Fruit fly (Drosophila melanogaster): ENCODE measurements around the gene CG32457.

Gene CG32457

DNA sequence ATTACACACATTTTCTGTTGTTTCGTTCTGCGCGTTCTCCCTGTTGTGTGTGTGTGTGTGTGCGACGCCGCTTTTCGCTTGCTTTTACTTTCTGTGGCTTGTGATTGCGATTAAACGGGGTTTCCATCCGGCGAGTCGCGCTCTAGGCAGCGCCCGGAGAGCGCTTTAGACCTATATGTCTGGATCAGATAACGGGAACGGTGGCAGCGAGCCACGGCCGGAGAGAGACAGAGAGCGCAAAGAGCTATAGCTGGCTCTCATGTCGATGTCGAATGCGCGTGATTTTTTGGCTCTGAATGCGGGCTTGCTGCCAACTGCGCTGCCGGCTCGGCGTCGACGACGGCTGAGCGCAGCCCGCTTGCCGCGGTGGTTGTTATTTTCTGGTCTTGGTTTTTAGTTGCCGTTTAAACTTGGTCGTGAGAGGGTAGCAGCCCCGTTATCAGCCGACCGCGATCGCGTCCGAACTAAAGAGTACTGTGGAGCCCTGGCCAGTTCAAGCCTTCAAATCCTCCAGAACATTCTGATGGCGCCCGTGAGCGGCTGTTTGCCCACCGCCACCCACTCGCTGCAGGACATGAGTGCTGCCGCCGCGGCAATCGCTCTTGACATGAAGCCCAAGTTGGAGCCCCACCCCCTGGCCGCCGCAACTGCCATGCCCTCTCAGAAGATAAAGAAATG is 42.0 kb upstream of the CG32457 start, which contains the start of gene Mes2 (continued):
- TF ChIP-seq unc-4 (GFP tag; IDR thresholded peaks at IDR 0.05; ENCODE audit: partially characterized antibody) (no peak), CG11398 (GFP tag; optimal IDR thresholded peaks at IDR 0.05) (no peak), gsb-n (tag; optimal IDR thresholded peaks at IDR 0.05) (no peak)

DNA sequence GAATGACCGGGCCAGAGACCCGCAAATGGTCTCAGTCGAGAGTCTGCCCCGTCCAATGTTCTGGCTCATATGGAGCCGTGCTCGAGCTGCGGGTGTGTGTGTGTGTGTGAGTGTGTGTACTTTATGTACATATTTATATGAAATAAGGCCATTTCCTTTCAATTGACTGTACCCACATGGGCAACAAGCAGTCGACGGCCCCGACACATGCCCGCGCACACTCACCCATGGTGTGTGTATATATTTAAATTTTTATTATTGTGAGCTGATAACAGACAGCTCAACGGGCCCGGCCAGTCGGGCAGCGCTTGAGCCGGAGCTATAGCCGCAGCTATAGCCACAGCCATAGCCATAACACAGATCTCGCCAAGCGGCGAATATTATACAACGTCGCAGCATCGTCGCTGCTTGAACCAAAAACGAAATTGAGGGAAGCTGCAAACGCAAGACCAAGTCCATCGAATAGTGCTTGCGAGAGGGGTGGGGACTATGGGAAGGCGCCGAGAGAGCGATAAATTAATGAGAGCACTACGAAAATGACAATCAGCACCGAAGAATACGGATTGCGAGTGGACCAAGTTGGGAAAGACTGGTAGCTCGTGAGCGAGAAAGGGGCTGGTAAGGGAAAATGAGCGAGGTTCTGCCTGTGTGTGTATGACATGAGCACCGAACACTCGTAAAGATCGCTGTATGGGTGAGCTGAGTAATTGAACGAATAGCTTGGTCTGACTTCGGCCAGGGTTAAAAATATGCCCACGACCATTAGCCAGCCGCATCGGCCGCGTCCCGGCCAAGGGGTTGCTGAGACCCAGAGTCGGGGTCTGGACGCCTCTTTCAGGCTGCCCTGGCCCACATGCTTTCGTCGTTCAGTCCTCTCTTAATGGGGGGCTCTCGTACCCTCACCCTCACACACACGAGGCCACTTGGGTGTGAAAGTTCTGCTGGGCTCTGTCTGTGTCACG is 39.2 kb upstream of the CG32457 start:
- TF ChIP-seq Med (GFP tag) = peak; percentile 65
- TF ChIP-seq CG10321 (GFP tag; IDR thresholded peaks at IDR 0.05) = no peak
- TF ChIP-seq Doc3 (GFP tag; IDR thresholded peaks at IDR 0.05; ENCODE audit: partially characterized antibody) = no peak
- TF ChIP-seq sna (GFP tag; IDR thresholded peaks at IDR 0.05; ENCODE audit: partially characterized antibody) = peak; percentile 64
- peak; percentile 21 for TF ChIP-seq CG13894 (tag; optimal IDR thresholded peaks at IDR 0.05)
- TF ChIP-seq sens (GFP tag) = peak; percentile 72
- TF ChIP-seq twi (tag; optimal IDR thresholded peaks at IDR 0.05) = peak; percentile 95
- TF ChIP-seq Pdp1 (GFP tag; optimal IDR thresholded peaks at IDR 0.05) = peak in 1 of 2 experiments; percentile 98
- TF ChIP-seq cas (GFP tag; IDR thresholded peaks at IDR 0.05) = no peak
- no peak for TF ChIP-seq BtbVII (GFP tag; optimal IDR thresholded peaks at IDR 0.05)
- 0 out of 2 replicates have a peak, but pooled peaks have one; percentile 15 for TF ChIP-seq hbn (GFP tag; IDR thresholded peaks at IDR 0.05; ENCODE audit: partially characterized antibody)
- TF ChIP-seq CG4820 (GFP tag; optimal IDR thresholded peaks at IDR 0.05) = no peak
- peak; percentile 41 for TF ChIP-seq gcm (GFP tag; optimal IDR thresholded peaks at IDR 0.05)
- TF ChIP-seq CG8089 (GFP tag; optimal IDR thresholded peaks at IDR 0.05) = no peak
- no peak for TF ChIP-seq CG9876 (GFP tag; optimal IDR thresholded peaks at IDR 0.05)
- 0 out of 3 replicates have a peak, but pooled peaks have one; percentile 19 for TF ChIP-seq CG6791 (GFP tag; IDR thresholded peaks at IDR 0.05; ENCODE audit: partially characterized antibody)
- peak in 1 of 2 experiments; percentile 21 for TF ChIP-seq Eip74EF (GFP tag; optimal IDR thresholded peaks at IDR 0.05)
- TF ChIP-seq CG4360 (GFP tag; IDR thresholded peaks at IDR 0.05) = 0 out of 2 replicates have a peak, but pooled peaks have one; percentile 18
- TF ChIP-seq CG1024 (GFP tag; IDR thresholded peaks at IDR 0.05) = no peak
- TF ChIP-seq zen (tag; optimal IDR thresholded peaks at IDR 0.05) = no peak
- TF ChIP-seq Trl (optimal IDR thresholded peaks at IDR 0.05) = peak; percentile 70 to 75
- TF ChIP-seq Trl (GFP tag; optimal IDR thresholded peaks at IDR 0.05) = no peak
- TF ChIP-seq HLH4C (GFP tag; IDR thresholded peaks at IDR 0.05; ENCODE audit: partially characterized antibody) = no peak
- no peak for TF ChIP-seq CG12155 (GFP tag; optimal IDR thresholded peaks at IDR 0.05)
- TF ChIP-seq chinmo (GFP tag; IDR thresholded peaks at IDR 0.05; ENCODE audit: partially characterized antibody) = 0 out of 4 replicates have a peak, but pooled peaks have one; percentile 66
- TF ChIP-seq CG11723 (GFP tag; optimal IDR thresholded peaks at IDR 0.05) = peak; percentile 12
- TF ChIP-seq lab (GFP tag; optimal IDR thresholded peaks at IDR 0.05) = peak; percentile 25
- TF ChIP-seq vvl (GFP tag; IDR thresholded peaks at IDR 0.05) = peak; percentile 39; the same call in 1 of the 2 replicates
- TF ChIP-seq lov (optimal IDR thresholded peaks at IDR 0.05) = no peak
- TF ChIP-seq lov (GFP tag; IDR thresholded peaks at IDR 0.05) = 0 out of 3 replicates have a peak, but pooled peaks have one; percentile 49
- peak; percentile 52 for TF ChIP-seq sug (tag; optimal IDR thresholded peaks at IDR 0.05)
- no peak for TF ChIP-seq amos (GFP tag; IDR thresholded peaks at IDR 0.05; ENCODE audit: partially characterized antibody)
- TF ChIP-seq phol (tag; optimal IDR thresholded peaks at IDR 0.05) = no peak
- TF ChIP-seq ash1 (GFP tag; optimal IDR thresholded peaks at IDR 0.05) = peak; percentile 5
- no peak for TF ChIP-seq HmgZ (tag; optimal IDR thresholded peaks at IDR 0.05)
- TF ChIP-seq CG2199 (GFP tag; IDR thresholded peaks at IDR 0.05) = peak; percentile 76; the same call in 2 of the 3 replicates
- no peak for TF ChIP-seq scrt (GFP tag; optimal IDR thresholded peaks at IDR 0.05)
- TF ChIP-seq CG12769 (tag; optimal IDR thresholded peaks at IDR 0.05) = peak; percentile 17
- no peak for TF ChIP-seq ato (GFP tag; IDR thresholded peaks at IDR 0.05; ENCODE audit: partially characterized antibody)
- no peak for TF ChIP-seq Sry-β (GFP tag; optimal IDR thresholded peaks at IDR 0.05)
- 0 out of 2 replicates have a peak, but pooled peaks have one; percentile 22 for TF ChIP-seq chm (GFP tag; IDR thresholded peaks at IDR 0.05)
